Worm (Caenorhabditis elegans): ENCODE results near the gene nspg-3.

Gene nspg-3

DNA sequence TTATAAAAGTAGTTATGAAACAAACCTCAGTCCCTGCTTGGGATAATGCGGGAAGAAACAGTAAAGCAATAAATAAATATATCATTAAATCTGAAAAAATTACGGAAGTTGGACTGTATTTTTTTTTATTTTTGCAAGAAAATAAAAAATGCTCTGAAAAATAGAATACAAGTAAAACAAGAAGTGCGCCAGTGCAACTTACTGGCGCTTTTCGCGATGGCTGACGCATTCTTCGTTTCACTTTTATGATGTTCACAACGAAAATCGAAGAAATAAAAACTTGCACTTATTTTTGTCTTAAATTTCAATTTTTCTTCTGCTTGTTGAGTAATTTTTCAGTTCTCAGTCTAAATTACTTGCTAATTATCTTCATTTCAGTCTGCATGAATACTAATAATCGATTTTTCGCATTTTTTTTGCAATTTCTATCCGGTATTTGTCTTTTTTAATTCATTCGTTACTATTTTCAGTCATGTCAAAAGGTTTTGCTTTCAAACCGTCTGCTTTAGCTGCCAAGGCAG lies 43.9 kb upstream of the nspg-3 start, which contains the start of the genes R12C12.6 and ran-5 (continued):
- TF ChIP-seq eor-1 (tag; optimal IDR thresholded peaks at IDR 0.05), result no peak
- no peak for TF ChIP-seq elt-1 (tag; optimal IDR thresholded peaks at IDR 0.05)
- TF ChIP-seq fkh-2 (tag; optimal IDR thresholded peaks at IDR 0.05), result no peak
- peak; percentile 76 for TF ChIP-seq tbx-2 (tag; optimal IDR thresholded peaks at IDR 0.05)
- no peak for TF ChIP-seq sea-2 (GFP tag; optimal IDR thresholded peaks at IDR 0.05)
- peak; percentile 79 for TF ChIP-seq lsy-12 (tag; optimal IDR thresholded peaks at IDR 0.05)
- peak; percentile 70 for TF ChIP-seq hmg-11 (tag; optimal IDR thresholded peaks at IDR 0.05)

DNA sequence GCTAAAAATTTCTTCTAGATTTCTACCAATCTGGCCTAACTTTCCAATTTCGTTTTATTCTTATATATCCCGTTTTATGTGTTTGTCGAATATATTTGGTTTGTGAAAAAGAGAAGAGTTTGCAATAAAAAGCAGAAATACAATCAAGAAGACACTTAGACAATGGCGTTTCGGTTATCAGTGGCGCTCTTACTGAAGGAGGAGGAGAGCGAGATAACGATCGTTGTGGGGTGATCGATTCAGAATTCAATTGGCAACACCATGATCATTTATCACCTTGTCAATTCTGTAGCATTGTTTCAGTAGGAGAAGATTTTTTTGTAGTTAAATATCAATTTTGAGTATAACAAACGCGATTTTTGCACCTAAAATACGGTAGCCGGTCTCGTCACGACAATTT lies 42.0 kb upstream of the nspg-3 start:
- no peak for TF ChIP-seq daf-12 (tag; optimal IDR thresholded peaks at IDR 0.05)
- peak; percentile 89 for TF ChIP-seq elt-2 (tag; optimal IDR thresholded peaks at IDR 0.05)
- no peak for TF ChIP-seq mml-1 (tag; optimal IDR thresholded peaks at IDR 0.05)
- TF ChIP-seq pqm-1 (tag; optimal IDR thresholded peaks at IDR 0.05), result peak; percentile 79

DNA sequence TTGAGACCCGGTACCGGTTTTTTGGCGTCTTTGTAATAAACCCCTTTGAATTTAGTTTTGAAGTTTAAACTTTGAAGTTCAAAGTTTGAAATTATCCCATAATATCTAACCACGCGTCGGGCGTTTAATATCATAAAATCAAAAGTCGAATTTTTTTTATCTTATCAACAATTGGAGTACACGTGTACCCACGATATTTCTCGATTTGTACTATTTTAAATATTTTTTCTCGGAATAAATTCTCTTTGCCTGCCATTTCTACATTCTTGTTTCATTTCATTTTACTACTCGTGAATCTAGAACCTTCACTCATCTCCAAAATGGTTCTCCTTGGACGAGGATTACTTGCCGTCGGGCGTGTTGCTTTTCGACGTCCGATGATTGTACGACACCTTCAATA lies 41.4 kb upstream of the nspg-3 start, which contains the start of gene gldc-1:
TSS of gene gldc-1 (plus strand) at position 301 of the 400 bp plus-strand sequence.
- no peak for TF ChIP-seq mdl-1 (tag; optimal IDR thresholded peaks at IDR 0.05)
- peak; percentile 50 for TF ChIP-seq pqm-1 (tag; optimal IDR thresholded peaks at IDR 0.05)

DNA sequence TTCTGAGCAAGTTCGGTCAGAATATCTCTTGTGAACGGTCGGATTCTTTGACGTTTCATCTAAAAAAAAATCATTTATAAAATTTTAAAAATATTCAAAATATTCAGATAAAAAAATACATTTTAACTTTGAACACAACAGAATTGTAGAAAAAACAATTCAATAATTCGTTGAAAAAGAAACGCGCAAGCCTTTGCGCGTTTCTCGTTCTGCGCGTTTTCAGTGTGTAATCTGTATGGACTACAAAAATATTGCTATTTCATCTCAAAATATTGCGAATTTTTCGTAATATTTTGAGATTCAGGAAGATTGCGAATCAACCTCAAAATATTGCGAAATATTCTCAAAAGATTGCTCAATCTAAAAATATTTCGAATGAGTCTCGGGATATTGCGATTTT lies 35.6 kb upstream of the nspg-3 start, which contains the start of gene R12C12.7:
TSS of gene R12C12.7 (minus strand) at position 59 of the 400 bp plus-strand sequence.
- TF ChIP-seq skn-1 (tag; optimal IDR thresholded peaks at IDR 0.05) (no peak), pha-4 (tag; optimal IDR thresholded peaks at IDR 0.05) (no peak), elt-2 (tag; optimal IDR thresholded peaks at IDR 0.05) (peak; percentile 3), nhr-23 (tag; optimal IDR thresholded peaks at IDR 0.05) (peak; percentile 4), pqm-1 (tag; optimal IDR thresholded peaks at IDR 0.05) (peak; percentile 79)

DNA sequence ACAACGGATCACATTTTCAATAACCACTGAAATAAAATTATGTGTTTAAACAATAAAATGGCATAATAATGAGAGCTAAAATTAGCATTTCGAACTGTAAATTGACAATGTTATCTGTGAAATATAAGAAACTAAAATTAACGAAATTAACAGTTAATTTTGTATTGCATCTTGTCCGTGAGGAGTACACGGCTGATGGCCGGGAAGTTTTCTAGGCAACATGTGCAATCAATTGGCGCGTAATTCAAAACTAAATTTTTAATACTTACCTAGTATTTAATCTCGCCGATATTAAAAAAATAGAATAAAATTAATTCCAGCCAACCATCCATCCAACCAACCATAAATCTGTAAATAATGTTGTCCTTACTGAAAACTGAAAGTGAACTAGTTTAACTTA lies 30.1 kb upstream of the nspg-3 start:
- TF ChIP-seq pha-4 (tag; optimal IDR thresholded peaks at IDR 0.05) (peak; percentile 84), nhr-23 (tag; optimal IDR thresholded peaks at IDR 0.05) (peak; percentile 88), nfya-1 (tag; optimal IDR thresholded peaks at IDR 0.05; ENCODE audit: insufficient read depth) (peak; percentile 73), nhr-25 (tag; optimal IDR thresholded peaks at IDR 0.05) (peak; percentile 80), snpc-4 (tag; optimal IDR thresholded peaks at IDR 0.05) (peak; percentile 59), nhr-43 (tag; optimal IDR thresholded peaks at IDR 0.05; ENCODE audit: poor library complexity, severe bottlenecking) (peak; percentile 96), lsy-12 (tag; optimal IDR thresholded peaks at IDR 0.05) (peak; percentile 65), elt-1 (tag; optimal IDR thresholded peaks at IDR 0.05) (no peak), R02D3.7 (tag; optimal IDR thresholded peaks at IDR 0.05) (peak; percentile 21), ceh-28 (tag; optimal IDR thresholded peaks at IDR 0.05) (peak; percentile 26), lin-15B (tag; optimal IDR thresholded peaks at IDR 0.05) (peak; percentile 67), zag-1 (tag; optimal IDR thresholded peaks at IDR 0.05) (no peak), hmg-11 (tag; optimal IDR thresholded peaks at IDR 0.05) (peak; percentile 65), jun-1 (tag; optimal IDR thresholded peaks at IDR 0.05) (peak; percentile 49), ceh-9 (tag; optimal IDR thresholded peaks at IDR 0.05) (no peak), elt-2 (tag; optimal IDR thresholded peaks at IDR 0.05) (peak; percentile 28)

DNA sequence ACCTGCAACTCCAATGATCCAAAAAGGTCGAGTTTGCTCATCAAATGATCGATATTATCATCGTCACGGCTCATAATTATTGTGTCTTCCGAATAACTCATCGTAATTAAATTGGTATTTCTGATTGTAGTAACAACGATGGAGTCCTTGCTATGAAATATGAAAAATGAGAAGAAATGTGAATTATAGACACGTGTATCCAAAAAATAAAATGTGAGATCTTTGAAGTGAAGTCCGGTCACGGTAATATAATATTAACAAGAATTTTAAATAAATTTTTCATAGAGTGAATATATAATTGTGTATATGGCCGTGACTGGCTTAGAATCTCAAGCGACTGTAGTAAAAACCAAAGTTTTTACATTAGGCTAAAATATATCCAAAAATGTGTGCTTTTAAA lies 24.5 kb upstream of the nspg-3 start, which contains the start of gene H12I13.1:
TSS of gene H12I13.1 (minus strand) at position 101 of the 400 bp plus-strand sequence.
- TF ChIP-seq eor-1 (tag; optimal IDR thresholded peaks at IDR 0.05) (no peak), nhr-77 (tag; optimal IDR thresholded peaks at IDR 0.05) (no peak), mdl-1 (tag; optimal IDR thresholded peaks at IDR 0.05) (no peak), egl-27 (tag; optimal IDR thresholded peaks at IDR 0.05) (no peak), elt-2 (tag; optimal IDR thresholded peaks at IDR 0.05) (no peak), zag-1 (tag; optimal IDR thresholded peaks at IDR 0.05) (no peak)

DNA sequence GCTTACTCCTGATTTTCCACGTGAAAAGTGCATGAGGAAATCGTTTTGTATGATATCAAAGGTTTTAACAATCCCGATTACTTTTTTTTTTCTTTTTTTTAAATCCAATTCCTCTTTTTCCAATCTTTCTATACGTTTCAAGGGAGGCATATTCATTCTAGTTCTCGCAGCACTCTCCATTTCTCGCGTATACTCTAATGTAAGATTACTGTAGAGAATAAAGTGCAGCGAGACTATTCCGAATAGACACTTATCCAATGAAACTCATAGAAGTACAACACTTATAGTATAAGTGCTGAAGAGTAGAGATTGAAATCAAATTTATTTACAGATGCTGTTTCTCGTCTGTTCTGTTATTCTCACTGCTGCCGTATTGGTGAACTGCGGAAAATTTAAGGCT lies 14.0 kb upstream of the nspg-3 start, which contains the start of gene H12I13.6:
TSS of gene H12I13.6 (plus strand) at position 301 of the 400 bp plus-strand sequence.
- no peak for TF ChIP-seq nhr-77 (tag; optimal IDR thresholded peaks at IDR 0.05)
